Fruit fly (Drosophila melanogaster) whole organism, embryonic: ENCODE results near the gene sv.

Experiments used
- CG10543 ChIP-seq: fragments of 200-800 bp; sonication (Bioruptor generic); optimal IDR thresholded peaks from 3 replicates; lab custom pipeline; 2017; ENCODE audit warnings: missing biosample characterization, mild to moderate bottlenecking, missing genetic modification characterization, moderate library complexity
- CG11085 ChIP-seq: fragments of 200-800 bp; sonication (Bioruptor generic); IDR thresholded peaks from 2 replicates; pipeline ENCODE4 v1.3.6; 2022; ENCODE audit warnings: missing biosample characterization, missing genetic modification characterization
- CG11695 ChIP-seq: fragments of 200-800 bp; sonication (Bioruptor generic); IDR thresholded peaks from 3 replicates; pipeline ENCODE4 v1.3.6; 2022; ENCODE audit warnings: missing biosample characterization, missing genetic modification characterization
- CG1233 ChIP-seq: fragments of 200-800 bp; sonication (Bioruptor generic); optimal IDR thresholded peaks from 4 replicates; lab custom pipeline; 2018; ENCODE audit warnings: missing biosample characterization, mild to moderate bottlenecking, missing genetic modification characterization
- CG14860 ChIP-seq: fragments of 200-800 bp; sonication (Bioruptor generic); IDR thresholded peaks from 3 replicates; pipeline ENCODE4 v1.3.6; 2022; ENCODE audit warnings: missing biosample characterization, missing genetic modification characterization; ENCODE audit not compliant: partially characterized antibody
- CG17186 ChIP-seq: fragments of 200-800 bp; sonication (Bioruptor generic); optimal IDR thresholded peaks from 3 replicates; lab custom pipeline; 2017; ENCODE audit warnings: missing biosample characterization, missing genetic modification reagents, missing genetic modification characterization
- CG18764 ChIP-seq: fragments of 200-800 bp; sonication (Bioruptor generic); optimal IDR thresholded peaks from 3 replicates; lab custom pipeline; 2016; ENCODE audit warnings: missing biosample characterization, missing genetic modification characterization
- CG2199 ChIP-seq: fragments of 200-800 bp; sonication (Bioruptor generic); IDR thresholded peaks from 3 replicates; pipeline ENCODE4 v1.3.6; 2022; ENCODE audit warnings: missing biosample characterization, missing genetic modification characterization
- CG2889 ChIP-seq: fragments of 200-800 bp; sonication (Bioruptor generic); IDR thresholded peaks from 3 replicates; pipeline ENCODE4 v1.3.6; 2022; ENCODE audit warnings: missing biosample characterization, missing genetic modification characterization
- CG4730 ChIP-seq: fragments of 200-800 bp; sonication (Bioruptor generic); IDR thresholded peaks from 2 replicates; pipeline ENCODE4 v1.3.6; 2022; ENCODE audit warnings: missing biosample characterization, missing genetic modification characterization
- CG6791 ChIP-seq: fragments of 200-800 bp; sonication (Bioruptor generic); IDR thresholded peaks from 3 replicates; pipeline ENCODE4 v1.3.6; 2022; ENCODE audit warnings: missing biosample characterization, missing genetic modification characterization; ENCODE audit not compliant: partially characterized antibody
- CG8359 ChIP-seq: fragments of 200-800 bp; sonication (Bioruptor generic); optimal IDR thresholded peaks from 2 replicates; lab custom pipeline; 2017; ENCODE audit warnings: missing biosample characterization, mild to moderate bottlenecking, missing genetic modification characterization, borderline replicate concordance
- CG8924 ChIP-seq: fragments of 200-800 bp; optimal IDR thresholded peaks from 3 replicates; lab custom pipeline; 2019; ENCODE audit warnings: missing biosample characterization, mild to moderate bottlenecking, missing genetic modification characterization, moderate library complexity
- CTCF ChIP-seq: fragments of 200-800 bp; sonication (Bioruptor generic); optimal IDR thresholded peaks from 2 replicates; lab custom pipeline; 2017; ENCODE audit warnings: missing biosample characterization, mild to moderate bottlenecking, missing genetic modification characterization, moderate library complexity
- CoRest ChIP-seq: fragments of 200-800 bp; sonication (Bioruptor generic); optimal IDR thresholded peaks from 3 replicates; lab custom pipeline; 2018; ENCODE audit warnings: missing biosample characterization, mild to moderate bottlenecking, missing genetic modification characterization, moderate library complexity
- Dip2 ChIP-seq: fragments of 200-800 bp; sonication (Bioruptor generic); IDR thresholded peaks from 2 replicates; pipeline ENCODE4 v1.3.6; 2022; ENCODE audit warnings: missing biosample characterization, missing genetic modification characterization
- Dp ChIP-seq: fragments of 200-800 bp; sonication (Bioruptor generic); optimal IDR thresholded peaks from 2 replicates; lab custom pipeline; 2018; ENCODE audit warnings: missing biosample characterization, mild to moderate bottlenecking, missing genetic modification characterization, moderate library complexity
- Fer1 ChIP-seq: fragments of 200-800 bp; sonication (Bioruptor generic); optimal IDR thresholded peaks from 2 replicates; lab custom pipeline; 2017; ENCODE audit warnings: missing biosample characterization, mild to moderate bottlenecking, missing genetic modification characterization
- H2.0 ChIP-seq: fragments of 200-800 bp; sonication (Bioruptor generic); IDR thresholded peaks from 2 replicates; pipeline ENCODE4 v1.3.6; 2022; ENCODE audit warnings: missing biosample characterization, missing genetic modification characterization
- Kr ChIP-seq: fragments of 200-800 bp; sonication (Bioruptor generic); optimal IDR thresholded peaks from 2 replicates; lab custom pipeline; 2017; ENCODE audit warnings: missing biosample characterization, mild to moderate bottlenecking, missing genetic modification characterization
- MTF-1 ChIP-seq: fragments of 200-800 bp; sonication (Bioruptor generic); optimal IDR thresholded peaks from 2 replicates; lab custom pipeline; 2018; ENCODE audit warnings: missing biosample characterization, mild to moderate bottlenecking, missing genetic modification characterization, borderline replicate concordance
- Max ChIP-seq: fragments of 200-800 bp; sonication (Bioruptor generic); optimal IDR thresholded peaks from 2 replicates; lab custom pipeline; 2016; ENCODE audit warnings: missing biosample characterization, mild to moderate bottlenecking, missing genetic modification characterization
- Meics ChIP-seq: fragments of 200-800 bp; sonication (Bioruptor generic); optimal IDR thresholded peaks from 2 replicates; lab custom pipeline; 2017; ENCODE audit warnings: missing biosample characterization, mild to moderate bottlenecking, missing genetic modification characterization
- Nf-YB ChIP-seq: fragments of 200-800 bp; sonication (Bioruptor generic); optimal IDR thresholded peaks from 3 replicates; lab custom pipeline; 2019; ENCODE audit warnings: missing biosample characterization, mild to moderate bottlenecking, missing genetic modification characterization, moderate library complexity
- Opbp ChIP-seq: fragments of 200-800 bp; sonication (Bioruptor generic); IDR thresholded peaks from 3 replicates; pipeline ENCODE4 v1.3.6; 2022; ENCODE audit warnings: missing biosample characterization, missing genetic modification characterization; ENCODE audit not compliant: partially characterized antibody
- Optix ChIP-seq: fragments of 200-800 bp; sonication (Bioruptor generic); IDR thresholded peaks from 3 replicates; pipeline ENCODE4 v1.3.6; 2022; ENCODE audit warnings: missing biosample characterization, missing genetic modification characterization
- PHDP ChIP-seq: fragments of 200-800 bp; sonication (Bioruptor generic); optimal IDR thresholded peaks from 3 replicates; lab custom pipeline; 2018; ENCODE audit warnings: missing biosample characterization, mild to moderate bottlenecking, missing genetic modification characterization, moderate library complexity
- Rx ChIP-seq: fragments of 200-800 bp; sonication (Bioruptor generic); IDR thresholded peaks from 2 replicates; pipeline ENCODE4 v1.3.6; 2022; ENCODE audit warnings: missing biosample characterization, missing genetic modification characterization
- Ssrp ChIP-seq: fragments of 200-800 bp; sonication (Bioruptor generic); optimal IDR thresholded peaks from 2 replicates; lab custom pipeline; 2018; ENCODE audit warnings: missing biosample characterization, mild to moderate bottlenecking, missing genetic modification characterization, moderate library complexity
- Vsx1 ChIP-seq: fragments of 200-800 bp; sonication (Bioruptor generic); optimal IDR thresholded peaks from 2 replicates; lab custom pipeline; 2017; ENCODE audit warnings: missing biosample characterization, mild to moderate bottlenecking, missing genetic modification characterization, missing genetic modification reagents
- bab2 ChIP-seq: fragments of 200-800 bp; sonication (Bioruptor generic); optimal IDR thresholded peaks from 2 replicates; lab custom pipeline; 2016; ENCODE audit warnings: missing biosample characterization, missing genetic modification characterization
- cato ChIP-seq: fragments of 200-800 bp; sonication (Bioruptor generic); optimal IDR thresholded peaks from 2 replicates; lab custom pipeline; 2016; ENCODE audit warnings: missing biosample characterization, missing genetic modification characterization, borderline replicate concordance
- chn ChIP-seq: fragments of 200-800 bp; sonication (Bioruptor generic); optimal IDR thresholded peaks from 2 replicates; lab custom pipeline; 2016; ENCODE audit warnings: missing biosample characterization, missing genetic modification characterization
- corto ChIP-seq: fragments of 200-800 bp; sonication (Bioruptor generic); optimal IDR thresholded peaks from 2 replicates; lab custom pipeline; 2016; ENCODE audit warnings: missing biosample characterization, mild to moderate bottlenecking, missing genetic modification characterization, moderate library complexity
- croc ChIP-seq: fragments of 200-800 bp; sonication (Bioruptor generic); conservative IDR thresholded peaks from 3 replicates; pipeline ENCODE4 v1.3.6; 2022; ENCODE audit warnings: missing biosample characterization, missing genetic modification characterization
- da ChIP-seq: fragments of 200-800 bp; sonication (Bioruptor generic); optimal IDR thresholded peaks from 2 replicates; lab custom pipeline; 2016; ENCODE audit warnings: missing biosample characterization, missing genetic modification characterization
- dimm ChIP-seq: fragments of 200-800 bp; sonication (Bioruptor generic); IDR thresholded peaks from 2 replicates; pipeline ENCODE4 v1.3.6; 2022; ENCODE audit warnings: missing biosample characterization, missing genetic modification characterization
- gfzf ChIP-seq: fragments of 200-800 bp; sonication (Bioruptor generic); optimal IDR thresholded peaks from 2 replicates; lab custom pipeline; 2016; ENCODE audit warnings: missing biosample characterization, mild to moderate bottlenecking, missing genetic modification characterization, moderate library complexity
- kah ChIP-seq: fragments of 200-800 bp; sonication (Bioruptor generic); optimal IDR thresholded peaks from 2 replicates; lab custom pipeline; 2018; ENCODE audit warnings: missing biosample characterization, mild to moderate bottlenecking, missing genetic modification characterization
- knrl ChIP-seq: fragments of 200-800 bp; sonication (Bioruptor generic); IDR thresholded peaks from 3 replicates; pipeline ENCODE4 v1.3.6; 2022; ENCODE audit warnings: missing biosample characterization, missing genetic modification characterization; ENCODE audit not compliant: partially characterized antibody
- nom ChIP-seq: fragments of 200-800 bp; sonication (Bioruptor generic); optimal IDR thresholded peaks from 2 replicates; lab custom pipeline; 2017; ENCODE audit warnings: missing biosample characterization, missing genetic modification characterization, mild to moderate bottlenecking, moderate library complexity, missing genetic modification reagents
- pum ChIP-seq: fragments of 200-800 bp; sonication (Bioruptor generic); optimal IDR thresholded peaks from 2 replicates; lab custom pipeline; 2016; ENCODE audit warnings: missing biosample characterization, missing genetic modification characterization
- tx ChIP-seq: fragments of 200-800 bp; sonication (Bioruptor generic); optimal IDR thresholded peaks from 2 replicates; lab custom pipeline; 2016; ENCODE audit warnings: missing biosample characterization, missing genetic modification characterization
- vfl ChIP-seq: fragments of 200-800 bp; sonication (Bioruptor generic); optimal IDR thresholded peaks from 2 replicates; lab custom pipeline; 2016; ENCODE audit warnings: missing biosample characterization, missing genetic modification characterization
- vnd ChIP-seq: fragments of 200-800 bp; sonication (Bioruptor generic); IDR thresholded peaks from 3 replicates; pipeline ENCODE4 v1.3.6; 2022; ENCODE audit warnings: missing biosample characterization, missing genetic modification characterization; ENCODE audit not compliant: partially characterized antibody
- wek ChIP-seq: fragments of 200-800 bp; sonication (Bioruptor generic); optimal IDR thresholded peaks from 3 replicates; lab custom pipeline; 2018; ENCODE audit warnings: missing biosample characterization, mild to moderate bottlenecking, missing genetic modification characterization, moderate library complexity
- zen ChIP-seq: fragments of 200-800 bp; sonication (Bioruptor generic); optimal IDR thresholded peaks from 3 replicates; lab custom pipeline; 2018; ENCODE audit warnings: missing biosample characterization, mild to moderate bottlenecking, missing genetic modification characterization, moderate library complexity
- zfh2 ChIP-seq: fragments of 200-800 bp; sonication (Bioruptor generic); optimal IDR thresholded peaks from 2 replicates; lab custom pipeline; 2016; ENCODE audit warnings: missing biosample characterization, missing genetic modification characterization

Gene sv

DNA sequence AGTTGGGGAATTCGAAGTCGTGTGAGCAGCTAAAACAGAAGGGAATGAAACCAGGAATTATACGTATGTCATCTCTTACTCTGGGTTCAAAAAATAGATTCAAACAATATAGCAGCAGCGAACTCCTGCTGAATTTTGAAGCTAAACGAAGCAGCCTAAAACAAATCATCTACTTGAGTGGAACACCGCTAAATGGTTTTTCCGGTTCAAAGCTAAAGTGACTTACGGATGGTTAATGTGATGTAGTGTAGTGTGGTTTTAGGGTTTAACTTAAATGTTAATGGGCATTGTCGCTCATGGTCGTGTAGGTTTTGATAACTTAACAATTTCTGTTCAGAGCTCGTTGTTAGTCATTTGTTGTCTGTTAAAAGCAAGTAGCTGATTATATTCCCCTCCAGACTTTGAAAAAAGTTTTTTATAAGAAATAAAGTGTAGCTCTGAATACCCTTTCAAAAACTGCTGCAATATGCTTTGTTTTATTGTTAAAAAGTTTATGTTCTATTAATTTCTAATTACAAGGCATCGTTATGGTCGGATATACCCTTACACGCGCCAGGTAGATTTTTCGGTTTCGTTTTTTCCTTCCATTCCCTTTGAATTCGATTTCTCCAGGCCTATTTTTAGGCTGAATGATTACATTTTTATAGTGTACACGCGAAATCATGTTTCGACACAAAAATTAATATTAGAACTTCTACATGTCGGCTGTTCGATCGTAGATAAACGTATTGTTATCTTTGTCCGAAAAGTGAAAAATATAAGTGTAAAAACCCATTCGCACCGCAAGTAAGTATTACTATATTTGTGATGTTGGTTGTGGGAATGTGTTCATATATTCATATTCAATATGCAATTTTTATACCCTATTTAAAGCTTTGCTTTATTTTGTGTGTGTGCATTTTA lies 24.5 kb downstream of the sv start (continued):
- TF ChIP-seq CG11085 (GFP tag; lab: Robert Waterston, UW) = peak; percentile 79; the same call in 1 of the 2 replicates
- TF ChIP-seq da (GFP tag; lab: Kevin White, UChicago) = peak; percentile 50
- peak; percentile 91 for TF ChIP-seq Fer1 (GFP tag; lab: Kevin White, UChicago)
- TF ChIP-seq Nf-YB = peak; percentile 84
- TF ChIP-seq CG18764 (GFP tag; lab: Kevin White, UChicago) = peak; percentile 87
- peak; percentile 88 for TF ChIP-seq cato (GFP tag; lab: Kevin White, UChicago)
- TF ChIP-seq Max (GFP tag; lab: Kevin White, UChicago) = peak; percentile 89
- peak; percentile 89 for TF ChIP-seq CG1233 (GFP tag; lab: Kevin White, UChicago)
- TF ChIP-seq nom (GFP tag; lab: Kevin White, UChicago) = peak; percentile 55
- TF ChIP-seq Rx (GFP tag; lab: Robert Waterston, UW) = no peak
- TF ChIP-seq MTF-1 (GFP tag; lab: Kevin White, UChicago) = no peak
- peak; percentile 93 for TF ChIP-seq tx (GFP tag; lab: Kevin White, UChicago)
- peak; percentile 78 for TF ChIP-seq CTCF (GFP tag; lab: Kevin White, UChicago)
- TF ChIP-seq CG2199 = peak; percentile 94
- peak; percentile 47 for TF ChIP-seq CG17186
- TF ChIP-seq Dp (GFP tag; lab: Kevin White, UChicago) = peak; percentile 10
- no peak for TF ChIP-seq Kr
- peak; percentile 36 for TF ChIP-seq gfzf (GFP tag; lab: Kevin White, UChicago)
- peak; percentile 94 for TF ChIP-seq Ssrp
- no peak for TF ChIP-seq CG6791 (GFP tag; lab: Robert Waterston, UW)
- peak; percentile 47 for TF ChIP-seq kah
- TF ChIP-seq Meics (GFP tag; lab: Kevin White, UChicago) = peak; percentile 89
- TF ChIP-seq CG14860 = no peak
- no peak for TF ChIP-seq H2.0 (GFP tag; lab: Robert Waterston, UW)
- TF ChIP-seq vfl (GFP tag; lab: Kevin White, UChicago) = peak; percentile 91
- TF ChIP-seq Dip2 (GFP tag; lab: Robert Waterston, UW) = no peak
- TF ChIP-seq zen (tag; lab: Kevin White, UChicago) = peak; percentile 89
- no peak for TF ChIP-seq CG4730 (GFP tag; lab: Robert Waterston, UW)
- peak; percentile 98 for TF ChIP-seq chn (GFP tag; lab: Kevin White, UChicago)
- TF ChIP-seq wek = peak; percentile 81
- TF ChIP-seq CG8359 = peak; percentile 73
- peak; percentile 93 for TF ChIP-seq CG11695
- no peak for TF ChIP-seq Opbp (GFP tag; lab: Robert Waterston, UW)
- no peak for TF ChIP-seq vnd (GFP tag; lab: Robert Waterston, UW)
- TF ChIP-seq Vsx1 (GFP tag; lab: Kevin White, UChicago) = peak; percentile 85
- TF ChIP-seq CG2889 (GFP tag; lab: Robert Waterston, UW) = no peak
- no peak for TF ChIP-seq Optix (GFP tag; lab: Robert Waterston, UW)
- no peak for TF ChIP-seq knrl
- peak; percentile 92 for TF ChIP-seq pum
- peak; percentile 66 for TF ChIP-seq corto
- TF ChIP-seq zfh2 (GFP tag; lab: Kevin White, UChicago) = peak; percentile 87
- no peak for TF ChIP-seq dimm (GFP tag; lab: Robert Waterston, UW)
- peak; percentile 95 for TF ChIP-seq CG8924
- peak; percentile 96 for TF ChIP-seq bab2 (GFP tag; lab: Kevin White, UChicago)
- TF ChIP-seq PHDP (tag; lab: Kevin White, UChicago) = peak; percentile 95
- TF ChIP-seq croc (GFP tag; lab: Robert Waterston, UW) = peak; percentile 83
- peak; percentile 93 for TF ChIP-seq CoRest (tag; lab: Kevin White, UChicago)
- no peak for TF ChIP-seq CG10543 (GFP tag; lab: Kevin White, UChicago)
